Worm (Caenorhabditis elegans): Measurements from ENCODE around the gene srlf-3.
A peak's percentile ranks its signal among the peaks of the same experiment; 100 is the strongest.

Gene srlf-3

ce11 chrIV:8498773-8499360, 11.6 kb downstream of the srlf-3 start, which contains the start of the genes acdh-13 and mesp-1:
Gene acdh-13, minus strand, starts transcription at chrIV:8498823.
Gene mesp-1, plus strand, starts transcription at chrIV:8499310.
- TF ChIP-seq hlh-15 (tag; optimal IDR thresholded peaks at IDR 0.05) (no peak), pqm-1 (tag; optimal IDR thresholded peaks at IDR 0.05) (no peak), tbx-2 (tag; optimal IDR thresholded peaks at IDR 0.05) (peak; percentile 38), C08G9.2 (tag; optimal IDR thresholded peaks at IDR 0.05) (peak; percentile 78), tbx-7 (tag; optimal IDR thresholded peaks at IDR 0.05) (peak; percentile 19), ets-4 (tag; optimal IDR thresholded peaks at IDR 0.05) (peak; percentile 37), zip-5 (tag; optimal IDR thresholded peaks at IDR 0.05) (peak; percentile 22), unc-42 (tag; optimal IDR thresholded peaks at IDR 0.05) (no peak), rnt-1 (tag; optimal IDR thresholded peaks at IDR 0.05) (peak; percentile 29), ref-2 (tag; optimal IDR thresholded peaks at IDR 0.05) (peak; percentile 46), ceh-31 (tag; optimal IDR thresholded peaks at IDR 0.05) (peak; percentile 69), nfya-1 (tag; optimal IDR thresholded peaks at IDR 0.05) (peak; percentile 13), ahr-1 (tag; optimal IDR thresholded peaks at IDR 0.05) (no peak), mec-3 (tag; optimal IDR thresholded peaks at IDR 0.05; ENCODE audit: borderline replicate concordance) (no peak)

ce11 chrIV:8499956-8500355, 12.7 kb downstream of the srlf-3 start:
- TF ChIP-seq hlh-8 (tag; optimal IDR thresholded peaks at IDR 0.05) = no peak
- TF ChIP-seq ztf-16 (tag; optimal IDR thresholded peaks at IDR 0.05) = no peak
- no peak for TF ChIP-seq C08G9.2 (tag; optimal IDR thresholded peaks at IDR 0.05)
- no peak for TF ChIP-seq elt-4 (tag; optimal IDR thresholded peaks at IDR 0.05)
- TF ChIP-seq fkh-6 (tag; optimal IDR thresholded peaks at IDR 0.05) = no peak
- TF ChIP-seq nhr-11 (tag; optimal IDR thresholded peaks at IDR 0.05) = no peak
- TF ChIP-seq fax-1 (tag; optimal IDR thresholded peaks at IDR 0.05) = no peak
- TF ChIP-seq fkh-10 (GFP tag; optimal IDR thresholded peaks at IDR 0.05) = no peak
- no peak for TF ChIP-seq pqm-1 (tag; optimal IDR thresholded peaks at IDR 0.05)
- TF ChIP-seq unc-86 (tag; optimal IDR thresholded peaks at IDR 0.05) = no peak
- no peak for TF ChIP-seq rnt-1 (tag; optimal IDR thresholded peaks at IDR 0.05)
- no peak for TF ChIP-seq tbx-2 (tag; optimal IDR thresholded peaks at IDR 0.05)
- no peak for TF ChIP-seq sox-2 (GFP tag; IDR thresholded peaks at IDR 0.05)
- no peak for TF ChIP-seq ceh-6 (GFP tag; optimal IDR thresholded peaks at IDR 0.05)
- TF ChIP-seq ceh-9 (tag; optimal IDR thresholded peaks at IDR 0.05) = no peak
- TF ChIP-seq pax-1 (tag; optimal IDR thresholded peaks at IDR 0.05) = no peak
- TF ChIP-seq ceh-31 (tag; optimal IDR thresholded peaks at IDR 0.05) = no peak
- no peak for TF ChIP-seq mec-3 (tag; optimal IDR thresholded peaks at IDR 0.05; ENCODE audit: borderline replicate concordance)
- no peak for TF ChIP-seq syd-9 (tag; optimal IDR thresholded peaks at IDR 0.05)
- TF ChIP-seq T23F11.4 (GFP tag; optimal IDR thresholded peaks at IDR 0.05) = no peak

ce11 chrIV:8501382-8501781, 14.1 kb downstream of the srlf-3 start, which contains the start of gene C28C12.1:
Gene C28C12.1, plus strand, starts transcription at chrIV:8501682.
- TF ChIP-seq ztf-16 (tag; optimal IDR thresholded peaks at IDR 0.05) (no peak), C38D4.7 (GFP tag; optimal IDR thresholded peaks at IDR 0.05) (no peak), Y22D7AL.16 (tag; optimal IDR thresholded peaks at IDR 0.05) (no peak), C08G9.2 (tag; optimal IDR thresholded peaks at IDR 0.05) (no peak), eyg-1 (tag; optimal IDR thresholded peaks at IDR 0.05) (no peak), elt-2 (tag; optimal IDR thresholded peaks at IDR 0.05) (no peak), sdc-2 (tag; optimal IDR thresholded peaks at IDR 0.05) (no peak), ets-4 (tag; optimal IDR thresholded peaks at IDR 0.05) (no peak), pha-4 (tag; optimal IDR thresholded peaks at IDR 0.05) (no peak), fax-1 (tag; optimal IDR thresholded peaks at IDR 0.05) (no peak), hlh-30 (tag; optimal IDR thresholded peaks at IDR 0.05; ENCODE audit: insufficient read depth) (no peak), hlh-6 (tag; optimal IDR thresholded peaks at IDR 0.05) (no peak), fkh-10 (GFP tag; optimal IDR thresholded peaks at IDR 0.05) (no peak), hlh-13 (GFP tag; optimal IDR thresholded peaks at IDR 0.05) (no peak), ceh-19 (GFP tag; optimal IDR thresholded peaks at IDR 0.05) (no peak), ahr-1 (tag; optimal IDR thresholded peaks at IDR 0.05) (no peak), pros-1 (tag; optimal IDR thresholded peaks at IDR 0.05) (no peak)
